Worm (Caenorhabditis elegans) whole organism, L1 larva: Measurements from ENCODE around the gene ipla-6.

Experiments used
- C04F5.9 ChIP-seq: sonication (generic microtip); optimal IDR thresholded peaks from 2 replicates; lab custom pipeline; 2016; ENCODE audit warnings: missing genetic modification characterization, missing compliant biosample characterization
- aha-1 ChIP-seq: fragments of 150-350 bp; optimal IDR thresholded peaks from 2 replicates; lab custom pipeline; 2014; ENCODE audit warnings: missing biosample characterization, missing genetic modification characterization
- aly-2 ChIP-seq: fragments of 150-350 bp; optimal IDR thresholded peaks from 2 replicates; lab custom pipeline; 2014; ENCODE audit warnings: missing biosample characterization, missing genetic modification characterization
- blmp-1 ChIP-seq: fragments of 150-350 bp; optimal IDR thresholded peaks from 2 replicates; lab custom pipeline; 2014; ENCODE audit warnings: missing biosample characterization, missing genetic modification characterization
- ceh-8 ChIP-seq: fragments of 200-800 bp; sonication (Bioruptor generic); optimal IDR thresholded peaks from 2 replicates; lab custom pipeline; 2018; ENCODE audit warnings: mild to moderate bottlenecking, missing genetic modification characterization, moderate library complexity, missing compliant biosample characterization
- ceh-82 ChIP-seq, 3 experiments: fragments of 150-350 bp in 1 of 3; sonication (generic microtip) in 2 of 3; optimal IDR thresholded peaks; 2 replicates each; lab custom pipeline; 2014 to 2017; ENCODE audit warnings: missing biosample characterization in 3 of 3, missing genetic modification characterization in 3 of 3
- ceh-88 ChIP-seq: fragments of 200-800 bp; sonication (Bioruptor generic); IDR thresholded peaks from 2 replicates; pipeline ENCODE4 v1.3.6; 2022; ENCODE audit warnings: missing genetic modification characterization, missing compliant biosample characterization
- dpl-1 ChIP-seq, 3 experiments: fragments of 150-350 bp in 2 of 3; sonication (generic microtip) in 1 of 3; optimal IDR thresholded peaks; 2 replicates each; lab custom pipeline; 2014 to 2017; ENCODE audit warnings: missing biosample characterization in 3 of 3, missing genetic modification characterization in 3 of 3, missing genetic modification reagents in 3 of 3
- efl-1 ChIP-seq, 4 experiments: fragments of 150-350 bp; optimal IDR thresholded peaks in 3 of 4; peaks in 1 of 4; 1 replicate in 1 of 4; 2 replicates in 3 of 4; lab custom pipeline; 2014; ENCODE audit warnings: missing biosample characterization in 2 of 4, missing genetic modification characterization in 2 of 4, missing genetic modification reagents in 2 of 4
- egl-27 ChIP-seq, 2 experiments: fragments of 150-350 bp in 1 of 2; sonication (generic microtip); optimal IDR thresholded peaks; 3 replicates each; lab custom pipeline; 2017 to 2018; ENCODE audit warnings: missing biosample characterization in 2 of 2, missing genetic modification characterization in 2 of 2, missing genetic modification reagents in 2 of 2
- elt-2 ChIP-seq: sonication (generic microtip); optimal IDR thresholded peaks from 2 replicates; lab custom pipeline; 2016; ENCODE audit warnings: missing genetic modification characterization, mild to moderate bottlenecking, inconsistent platforms, missing compliant biosample characterization, missing genetic modification reagents
- elt-3 ChIP-seq, 6 experiments: fragments of 150-350 bp in 1 of 6; sonication (generic microtip); optimal IDR thresholded peaks; 2 replicates each; lab custom pipeline; 2017 to 2018; ENCODE audit warnings: missing biosample characterization in 6 of 6, missing genetic modification characterization in 6 of 6, inconsistent platforms in 1 of 6
- ets-5 ChIP-seq: fragments of 200-800 bp; sonication (Bioruptor generic); IDR thresholded peaks from 2 replicates; pipeline ENCODE4 v1.3.6; 2022; ENCODE audit warnings: missing genetic modification characterization, missing compliant biosample characterization
- fkh-8 ChIP-seq: sonication (generic microtip); optimal IDR thresholded peaks from 2 replicates; lab custom pipeline; 2016; ENCODE audit warnings: mild to moderate bottlenecking, missing genetic modification characterization, missing compliant biosample characterization
- grh-1 ChIP-seq: fragments of 200-800 bp; sonication (Bioruptor generic); IDR thresholded peaks from 2 replicates; pipeline ENCODE4 v1.3.6; 2022; ENCODE audit warnings: missing genetic modification reagents, missing genetic modification characterization, missing compliant biosample characterization
- hlh-17 ChIP-seq: fragments of 200-800 bp; sonication (Bioruptor generic); optimal IDR thresholded peaks from 2 replicates; lab custom pipeline; 2018; ENCODE audit warnings: missing genetic modification characterization, mild to moderate bottlenecking, missing compliant biosample characterization, moderate library complexity, borderline replicate concordance
- hlh-4 ChIP-seq: sonication (generic microtip); optimal IDR thresholded peaks from 2 replicates; lab custom pipeline; 2016; ENCODE audit warnings: mild to moderate bottlenecking, missing genetic modification characterization, missing compliant biosample characterization
- hpl-2 ChIP-seq: fragments of 150-350 bp; optimal IDR thresholded peaks from 2 replicates; lab custom pipeline; 2014; ENCODE audit warnings: missing biosample characterization, missing genetic modification reagents, missing genetic modification characterization
- lin-14 ChIP-seq: fragments of 200-800 bp; sonication (Bioruptor generic); optimal IDR thresholded peaks from 2 replicates; lab custom pipeline; 2018; ENCODE audit warnings: mild to moderate bottlenecking, missing genetic modification characterization, moderate library complexity, missing compliant biosample characterization
- lin-35 ChIP-seq, 2 experiments: fragments of 150-350 bp; optimal IDR thresholded peaks; 2 replicates each; lab custom pipeline; 2014; ENCODE audit warnings: missing biosample characterization in 2 of 2, missing genetic modification characterization in 2 of 2, missing genetic modification reagents in 2 of 2
- lin-39 ChIP-seq: fragments of 150-350 bp; optimal IDR thresholded peaks from 2 replicates; lab custom pipeline; 2014; ENCODE audit warnings: missing biosample characterization, missing genetic modification reagents, missing genetic modification characterization
- lir-3 ChIP-seq: sonication (generic microtip); optimal IDR thresholded peaks from 2 replicates; lab custom pipeline; 2016; ENCODE audit warnings: mild to moderate bottlenecking, missing genetic modification characterization, moderate library complexity, missing compliant biosample characterization; ENCODE audit not compliant: poor library complexity
- lsy-2 ChIP-seq, 2 experiments: fragments of 150-350 bp; optimal IDR thresholded peaks; 2 replicates each; lab custom pipeline; 2014; ENCODE audit warnings: missing biosample characterization in 2 of 2, missing genetic modification characterization in 2 of 2
- mab-9 ChIP-seq: fragments of 200-800 bp; sonication (Bioruptor generic); IDR thresholded peaks from 2 replicates; pipeline ENCODE4 v1.3.6; 2022; ENCODE audit warnings: missing genetic modification reagents, missing genetic modification characterization, missing compliant biosample characterization
- mef-2 ChIP-seq: fragments of 150-350 bp; optimal IDR thresholded peaks from 2 replicates; lab custom pipeline; 2014; ENCODE audit warnings: missing biosample characterization, missing genetic modification characterization
- nhr-20 ChIP-seq: sonication (generic microtip); optimal IDR thresholded peaks from 2 replicates; lab custom pipeline; 2016; ENCODE audit warnings: mild to moderate bottlenecking, missing genetic modification characterization, missing compliant biosample characterization
- nhr-237 ChIP-seq: fragments of 150-350 bp; optimal IDR thresholded peaks from 2 replicates; lab custom pipeline; 2014; ENCODE audit warnings: missing biosample characterization, missing genetic modification characterization
- nhr-47 ChIP-seq: sonication (generic microtip); optimal IDR thresholded peaks from 2 replicates; lab custom pipeline; 2016; ENCODE audit warnings: mild to moderate bottlenecking, missing genetic modification characterization, moderate library complexity, missing compliant biosample characterization
- nhr-71 ChIP-seq: sonication (generic microtip); optimal IDR thresholded peaks from 2 replicates; lab custom pipeline; 2016; ENCODE audit warnings: mild to moderate bottlenecking, missing genetic modification characterization, moderate library complexity, missing compliant biosample characterization
- nhr-76 ChIP-seq: sonication (generic microtip); optimal IDR thresholded peaks from 2 replicates; lab custom pipeline; 2017; ENCODE audit warnings: missing biosample characterization, missing genetic modification characterization
- nhr-85 ChIP-seq: sonication (generic microtip); peaks from one replicate; lab custom pipeline; 2016; ENCODE audit warnings: missing genetic modification characterization, inconsistent platforms, missing compliant biosample characterization
- pqm-1 ChIP-seq: sonication (generic microtip); optimal IDR thresholded peaks from 3 replicates; lab custom pipeline; 2017; ENCODE audit warnings: missing biosample characterization, missing genetic modification characterization
- tbx-2 ChIP-seq: sonication (generic microtip); optimal IDR thresholded peaks from 2 replicates; lab custom pipeline; 2016; ENCODE audit warnings: missing genetic modification characterization, missing compliant biosample characterization
- unc-62 ChIP-seq: fragments of 150-350 bp; optimal IDR thresholded peaks from 2 replicates; lab custom pipeline; 2014; ENCODE audit warnings: missing biosample characterization, missing genetic modification reagents, missing genetic modification characterization
- vab-15 ChIP-seq: sonication (generic microtip); optimal IDR thresholded peaks from 2 replicates; lab custom pipeline; 2017; ENCODE audit warnings: missing genotype, mild to moderate bottlenecking, missing genetic modification characterization, missing compliant biosample characterization
- xbp-1 ChIP-seq: sonication (generic microtip); optimal IDR thresholded peaks from 2 replicates; lab custom pipeline; 2016; ENCODE audit warnings: missing genetic modification characterization, missing compliant biosample characterization
- zip-4 ChIP-seq: fragments of 200-800 bp; sonication (Bioruptor generic); optimal IDR thresholded peaks from 2 replicates; lab custom pipeline; 2018; ENCODE audit warnings: mild to moderate bottlenecking, missing genetic modification characterization, moderate library complexity, missing compliant biosample characterization

Gene ipla-6

ce11 chrIV:6323654-6324224, 13.7 kb upstream of the ipla-6 start, which contains the start of gene sqd-1 (continued):
- TF ChIP-seq nhr-71 (tag; lab: Kevin White, UChicago) = peak; percentile 99
- peak; percentile 93 for TF ChIP-seq lir-3 (tag; lab: Kevin White, UChicago)
- TF ChIP-seq nhr-76 = peak; percentile 91
- TF ChIP-seq unc-62 (GFP tag; lab: Kevin White, UChicago) = no peak
- TF ChIP-seq hlh-17 (GFP tag; lab: Kevin White, UChicago) = no peak

- TF ChIP-seq mab-9 (GFP tag; lab: Robert Waterston, UW) (no peak), hlh-4 (no peak), ceh-82 (tag; optimal IDR thresholded peaks at IDR 0.05; lab: Kevin White, UChicago) (no peak), grh-1 (GFP tag; lab: Robert Waterston, UW) (no peak), lir-3 (tag; lab: Kevin White, UChicago) (no peak), hpl-2 (GFP tag; lab: Kevin White, UChicago) (no peak), xbp-1 (tag; lab: Kevin White, UChicago) (no peak), ets-5 (no peak), ceh-8 (GFP tag; lab: Kevin White, UChicago) (no peak), egl-27 (tag; optimal IDR thresholded peaks at IDR 0.05; lab: Kevin White, UChicago) (no peak)
Measured at ce11 chrIV:6325772-6326171, 11.7 kb upstream of the ipla-6 start.

ce11 chrIV:6326448-6326847, 11.0 kb upstream of the ipla-6 start, which contains the start of gene lsm-8:
TSS of gene lsm-8 (plus strand) at chrIV:6326526.
- TF ChIP-seq nhr-85 (tag; lab: Kevin White, UChicago) (peak; percentile 51), xbp-1 (tag; lab: Kevin White, UChicago) (no peak), efl-1 (optimal IDR thresholded peaks at IDR 0.05; lab: Kevin White, UChicago) (no peak), efl-1 (GFP tag; optimal IDR thresholded peaks at IDR 0.05 in 1 of 2; lab: Kevin White, UChicago) (peak in 1 of 2 experiments; percentile 54), tbx-2 (tag; lab: Kevin White, UChicago) (no peak)

DNA sequence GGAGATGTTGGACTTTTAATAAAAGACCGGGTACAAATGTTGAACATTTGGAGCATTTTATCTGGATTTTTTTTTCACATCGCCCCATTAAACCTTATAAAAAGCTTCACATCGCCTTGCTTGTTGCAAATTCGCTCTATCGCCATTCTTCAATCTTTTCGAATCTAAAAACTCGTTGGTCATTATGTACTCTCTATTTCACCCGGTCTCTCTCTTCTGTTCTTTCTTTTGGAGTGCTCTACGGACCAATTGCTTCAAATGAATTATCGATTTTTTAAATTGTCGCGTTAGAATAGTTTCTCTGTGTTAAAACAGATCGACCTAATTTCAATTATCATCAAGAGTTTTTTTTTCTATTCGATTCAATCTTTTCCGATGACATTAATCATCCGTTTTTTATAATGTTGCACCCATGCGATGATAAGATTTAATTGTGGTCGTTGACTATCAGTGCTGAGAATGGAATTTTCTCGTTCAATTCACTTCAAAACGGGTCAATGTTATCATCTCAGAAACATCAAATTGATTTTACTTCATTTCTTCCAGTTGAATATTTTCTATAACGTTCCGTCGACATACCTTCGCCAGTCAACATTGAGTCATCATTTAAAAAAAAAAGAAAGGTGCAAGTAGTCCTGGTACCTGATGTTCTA, 10.0 kb upstream of the ipla-6 start:
- TF ChIP-seq lin-35 (GFP tag; optimal IDR thresholded peaks at IDR 0.05; lab: Kevin White, UChicago) (peak; percentile 12 to 32), dpl-1 (GFP tag; optimal IDR thresholded peaks at IDR 0.05; lab: Kevin White, UChicago) (peak in 1 of 3 experiments; percentile 43), mef-2 (tag; lab: Kevin White, UChicago) (no peak), lin-14 (GFP tag; lab: Kevin White, UChicago) (peak; percentile 44), elt-2 (tag; lab: Kevin White, UChicago) (peak; percentile 5), aly-2 (tag; lab: Kevin White, UChicago) (no peak), blmp-1 (tag; lab: Kevin White, UChicago) (peak; percentile 21), tbx-2 (tag; lab: Kevin White, UChicago) (no peak), efl-1 (optimal IDR thresholded peaks at IDR 0.05; lab: Kevin White, UChicago) (peak; percentile 9 to 26), efl-1 (GFP tag; optimal IDR thresholded peaks at IDR 0.05 in 1 of 2; lab: Kevin White, UChicago) (peak; percentile 29 to 92), lsy-2 (tag; optimal IDR thresholded peaks at IDR 0.05; lab: Kevin White, UChicago) (peak in 1 of 2 experiments; percentile 65), nhr-47 (tag; lab: Kevin White, UChicago) (no peak)

- TF ChIP-seq egl-27 (tag; optimal IDR thresholded peaks at IDR 0.05; lab: Kevin White, UChicago) (no peak), lsy-2 (tag; optimal IDR thresholded peaks at IDR 0.05; lab: Kevin White, UChicago) (no peak), elt-3 (tag; optimal IDR thresholded peaks at IDR 0.05; lab: Kevin White, UChicago) (no peak), mab-9 (GFP tag; lab: Robert Waterston, UW) (no peak), unc-62 (GFP tag; lab: Kevin White, UChicago) (no peak), nhr-85 (tag; lab: Kevin White, UChicago) (no peak), ceh-88 (GFP tag; lab: Robert Waterston, UW) (no peak), fkh-8 (tag; lab: Kevin White, UChicago) (no peak), C04F5.9 (tag; lab: Kevin White, UChicago) (no peak), lin-39 (tag; lab: Kevin White, UChicago) (no peak), zip-4 (GFP tag; lab: Kevin White, UChicago) (no peak), nhr-20 (no peak), vab-15 (tag; lab: Kevin White, UChicago) (no peak), pqm-1 (tag; lab: Kevin White, UChicago) (no peak), aha-1 (no peak), nhr-237 (no peak), lin-35 (GFP tag; optimal IDR thresholded peaks at IDR 0.05; lab: Kevin White, UChicago) (no peak)
- TF ChIP-seq, all 84 proteins: peak for 0
Measured at ce11 chrIV:6328198-6328597, 9.3 kb upstream of the ipla-6 start.
